Fruit fly (Drosophila melanogaster) whole organism, adult: ENCODE data around the gene Spn.

Source experiments
- CG12768 ChIP-seq: fragments of 200-800 bp; sonication (Bioruptor generic); optimal IDR thresholded peaks from 2 replicates; lab custom pipeline; 2017; ENCODE audit warnings: missing biosample characterization, missing genetic modification characterization, mild to moderate bottlenecking, moderate library complexity, missing genetic modification reagents
- CG14711 ChIP-seq: fragments of 200-800 bp; sonication (Bioruptor generic); optimal IDR thresholded peaks from 2 replicates; lab custom pipeline; 2018; ENCODE audit warnings: missing biosample characterization, mild to moderate bottlenecking, missing genetic modification characterization, moderate library complexity
- CG1620 ChIP-seq: fragments of 200-800 bp; sonication (Bioruptor generic); optimal IDR thresholded peaks from 2 replicates; lab custom pipeline; 2016; ENCODE audit warnings: missing biosample characterization, missing genetic modification characterization
- CG33017 ChIP-seq: fragments of 200-800 bp; sonication (Bioruptor generic); optimal IDR thresholded peaks from 2 replicates; lab custom pipeline; 2018; ENCODE audit warnings: missing biosample characterization, mild to moderate bottlenecking, missing genetic modification characterization, moderate library complexity
- CG7045 ChIP-seq: fragments of 200-800 bp; sonication (Bioruptor generic); optimal IDR thresholded peaks from 2 replicates; lab custom pipeline; 2017; ENCODE audit warnings: missing biosample characterization, mild to moderate bottlenecking, missing genetic modification characterization
- Crg-1 ChIP-seq: fragments of 200-800 bp; sonication (Bioruptor generic); optimal IDR thresholded peaks from 2 replicates; lab custom pipeline; 2016; ENCODE audit warnings: missing biosample characterization, missing genetic modification characterization
- bab1 ChIP-seq: fragments of 200-800 bp; sonication (Bioruptor generic); optimal IDR thresholded peaks from 3 replicates; lab custom pipeline; 2019; ENCODE audit warnings: missing biosample characterization, mild to moderate bottlenecking, missing genetic modification characterization, moderate library complexity
- ovo ChIP-seq: fragments of 200-800 bp; sonication (Bioruptor generic); optimal IDR thresholded peaks from 2 replicates; lab custom pipeline; 2016; ENCODE audit warnings: missing biosample characterization, missing genetic modification characterization
- pad ChIP-seq: fragments of 200-800 bp; sonication (Bioruptor generic); optimal IDR thresholded peaks from 3 replicates; lab custom pipeline; 2017; ENCODE audit warnings: missing biosample characterization, missing genetic modification characterization, mild to moderate bottlenecking, moderate library complexity, missing genetic modification reagents
- tj ChIP-seq: fragments of 200-800 bp; sonication (Bioruptor generic); optimal IDR thresholded peaks from 3 replicates; lab custom pipeline; 2017; ENCODE audit warnings: missing biosample characterization, mild to moderate bottlenecking, missing genetic modification characterization, moderate library complexity

DNA sequence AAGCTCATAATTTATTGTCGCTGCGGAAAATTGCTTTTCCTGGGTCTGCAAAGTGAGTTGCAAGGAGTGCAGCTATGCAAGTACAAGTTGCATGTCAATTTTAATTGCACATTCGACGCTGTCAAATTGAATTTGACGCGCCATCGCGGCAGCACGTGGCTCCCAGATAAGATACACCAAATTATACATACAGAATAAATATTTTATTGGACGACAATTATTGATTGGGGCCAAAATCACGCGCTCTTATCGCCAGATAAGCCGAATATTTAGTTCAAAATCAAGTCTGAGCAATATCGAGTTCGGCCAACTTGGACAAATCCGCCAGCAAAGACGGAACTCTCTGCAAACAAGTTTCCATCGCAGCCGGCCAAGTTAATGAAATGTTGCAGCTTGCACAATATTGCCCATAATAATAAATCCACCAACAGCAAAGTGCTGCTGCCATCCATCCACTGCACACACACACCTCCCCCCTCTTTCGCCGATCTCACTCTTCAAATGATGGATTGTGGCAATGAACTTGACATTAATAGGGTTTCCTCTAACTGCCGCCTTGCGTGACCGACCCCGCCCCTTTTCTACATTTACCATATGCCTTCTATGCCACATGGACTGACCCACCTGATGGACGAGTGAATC lies 9.5 kb downstream of the Spn start:
- TF ChIP-seq ovo (GFP tag; lab: Kevin White, UChicago): no peak
- TF ChIP-seq CG33017: no peak
- TF ChIP-seq bab1 (GFP tag; lab: Kevin White, UChicago): no peak
- TF ChIP-seq CG14711: no peak
- TF ChIP-seq CG7045 (GFP tag; lab: Kevin White, UChicago): no peak
- no peak for TF ChIP-seq CG1620
- no peak for TF ChIP-seq pad (GFP tag; lab: Kevin White, UChicago)
- TF ChIP-seq tj (GFP tag; lab: Kevin White, UChicago): no peak
- TF ChIP-seq Crg-1 (GFP tag; lab: Kevin White, UChicago): no peak
- TF ChIP-seq CG12768 (GFP tag; lab: Kevin White, UChicago): no peak
